Worm (Caenorhabditis elegans) whole organism, L1 larva: ENCODE measurements around the gene F32D1.11.

Experiments
- C04F5.9 ChIP-seq: sonication (generic microtip); optimal IDR thresholded peaks from 2 replicates; lab custom pipeline; 2016; ENCODE audit warnings: missing genetic modification characterization, missing compliant biosample characterization
- F16B12.6 ChIP-seq: fragments of 150-350 bp; optimal IDR thresholded peaks from 2 replicates; lab custom pipeline; 2014; ENCODE audit warnings: missing biosample characterization, missing genetic modification characterization
- aha-1 ChIP-seq: fragments of 150-350 bp; optimal IDR thresholded peaks from 2 replicates; lab custom pipeline; 2014; ENCODE audit warnings: missing biosample characterization, missing genetic modification characterization
- ama-1 ChIP-seq: fragments of 150-350 bp; optimal IDR thresholded peaks from 2 replicates; lab custom pipeline; 2014
- ceh-82 ChIP-seq, 3 experiments: fragments of 150-350 bp in 1 of 3; sonication (generic microtip) in 2 of 3; optimal IDR thresholded peaks; 2 replicates each; lab custom pipeline; 2014 to 2017; ENCODE audit warnings: missing biosample characterization in 3 of 3, missing genetic modification characterization in 3 of 3
- ceh-88 ChIP-seq: fragments of 200-800 bp; sonication (Bioruptor generic); IDR thresholded peaks from 2 replicates; pipeline ENCODE4 v1.3.6; 2022; ENCODE audit warnings: missing genetic modification characterization, missing compliant biosample characterization
- ces-1 ChIP-seq: fragments of 150-350 bp; optimal IDR thresholded peaks from 2 replicates; lab custom pipeline; 2014; ENCODE audit warnings: missing biosample characterization, missing genetic modification reagents, missing genetic modification characterization
- dsc-1 ChIP-seq: sonication (generic microtip); optimal IDR thresholded peaks from 2 replicates; lab custom pipeline; 2016; ENCODE audit warnings: mild to moderate bottlenecking, missing genetic modification characterization, missing compliant biosample characterization
- efl-1 ChIP-seq, 4 experiments: fragments of 150-350 bp; optimal IDR thresholded peaks in 3 of 4; peaks in 1 of 4; 1 replicate in 1 of 4; 2 replicates in 3 of 4; lab custom pipeline; 2014; ENCODE audit warnings: missing biosample characterization in 2 of 4, missing genetic modification characterization in 2 of 4, missing genetic modification reagents in 2 of 4
- efl-3 ChIP-seq: fragments of 200-800 bp; sonication (Bioruptor generic); optimal IDR thresholded peaks from 2 replicates; lab custom pipeline; 2018; ENCODE audit warnings: mild to moderate bottlenecking, missing genetic modification characterization, missing compliant biosample characterization
- egl-13 ChIP-seq: sonication (generic microtip); optimal IDR thresholded peaks from 2 replicates; lab custom pipeline; 2016; ENCODE audit warnings: missing genotype, missing genetic modification reagents, missing genetic modification characterization, missing compliant biosample characterization
- fkh-10 ChIP-seq: sonication (generic microtip); optimal IDR thresholded peaks from 2 replicates; lab custom pipeline; 2017; ENCODE audit warnings: missing biosample characterization, missing genetic modification reagents, missing genetic modification characterization
- fkh-4 ChIP-seq: sonication (generic microtip); optimal IDR thresholded peaks from 2 replicates; lab custom pipeline; 2016; ENCODE audit warnings: missing compliant biosample characterization, missing genetic modification characterization, borderline replicate concordance
- fkh-8 ChIP-seq: sonication (generic microtip); optimal IDR thresholded peaks from 2 replicates; lab custom pipeline; 2016; ENCODE audit warnings: mild to moderate bottlenecking, missing genetic modification characterization, missing compliant biosample characterization
- hlh-17 ChIP-seq: fragments of 200-800 bp; sonication (Bioruptor generic); optimal IDR thresholded peaks from 2 replicates; lab custom pipeline; 2018; ENCODE audit warnings: missing genetic modification characterization, mild to moderate bottlenecking, missing compliant biosample characterization, moderate library complexity, borderline replicate concordance
- lsy-2 ChIP-seq, 2 experiments: fragments of 150-350 bp; optimal IDR thresholded peaks; 2 replicates each; lab custom pipeline; 2014; ENCODE audit warnings: missing biosample characterization in 2 of 2, missing genetic modification characterization in 2 of 2
- mab-9 ChIP-seq: fragments of 200-800 bp; sonication (Bioruptor generic); IDR thresholded peaks from 2 replicates; pipeline ENCODE4 v1.3.6; 2022; ENCODE audit warnings: missing genetic modification reagents, missing genetic modification characterization, missing compliant biosample characterization
- mdl-1 ChIP-seq, 2 experiments: fragments of 150-350 bp; optimal IDR thresholded peaks; 2 replicates each; lab custom pipeline; 2014 to 2017; ENCODE audit warnings: missing biosample characterization in 2 of 2, missing genetic modification characterization in 2 of 2, inconsistent platforms in 1 of 2
- mef-2 ChIP-seq: fragments of 150-350 bp; optimal IDR thresholded peaks from 2 replicates; lab custom pipeline; 2014; ENCODE audit warnings: missing biosample characterization, missing genetic modification characterization
- nhr-20 ChIP-seq: sonication (generic microtip); optimal IDR thresholded peaks from 2 replicates; lab custom pipeline; 2016; ENCODE audit warnings: mild to moderate bottlenecking, missing genetic modification characterization, missing compliant biosample characterization
- nhr-71 ChIP-seq: sonication (generic microtip); optimal IDR thresholded peaks from 2 replicates; lab custom pipeline; 2016; ENCODE audit warnings: mild to moderate bottlenecking, missing genetic modification characterization, moderate library complexity, missing compliant biosample characterization
- nhr-76 ChIP-seq: sonication (generic microtip); optimal IDR thresholded peaks from 2 replicates; lab custom pipeline; 2017; ENCODE audit warnings: missing biosample characterization, missing genetic modification characterization
- pax-3 ChIP-seq: fragments of 200-800 bp; sonication (Bioruptor generic); optimal IDR thresholded peaks from 2 replicates; lab custom pipeline; 2018; ENCODE audit warnings: mild to moderate bottlenecking, missing genetic modification characterization, moderate library complexity, missing compliant biosample characterization
- rnt-1 ChIP-seq: sonication (generic microtip); optimal IDR thresholded peaks from 2 replicates; lab custom pipeline; 2016; ENCODE audit warnings: mild to moderate bottlenecking, missing genetic modification characterization, moderate library complexity, missing compliant biosample characterization
- skn-1 ChIP-seq: fragments of 150-350 bp; optimal IDR thresholded peaks from 2 replicates; lab custom pipeline; 2014; ENCODE audit warnings: missing biosample characterization, missing genetic modification characterization
- sptf-1 ChIP-seq: fragments of 150-350 bp; optimal IDR thresholded peaks from 2 replicates; lab custom pipeline; 2014; ENCODE audit warnings: missing biosample characterization, missing genetic modification characterization
- sup-37 ChIP-seq: fragments of 200-800 bp; sonication (Bioruptor generic); optimal IDR thresholded peaks from 2 replicates; lab custom pipeline; 2018; ENCODE audit warnings: mild to moderate bottlenecking, missing genetic modification characterization, missing compliant biosample characterization
- tlp-1 ChIP-seq: fragments of 150-350 bp; optimal IDR thresholded peaks from 2 replicates; lab custom pipeline; 2014; ENCODE audit warnings: missing biosample characterization, missing genetic modification characterization
- unc-62 ChIP-seq: fragments of 150-350 bp; optimal IDR thresholded peaks from 2 replicates; lab custom pipeline; 2014; ENCODE audit warnings: missing biosample characterization, missing genetic modification reagents, missing genetic modification characterization
- vab-15 ChIP-seq: sonication (generic microtip); optimal IDR thresholded peaks from 2 replicates; lab custom pipeline; 2017; ENCODE audit warnings: missing genotype, mild to moderate bottlenecking, missing genetic modification characterization, missing compliant biosample characterization
- xbp-1 ChIP-seq: sonication (generic microtip); optimal IDR thresholded peaks from 2 replicates; lab custom pipeline; 2016; ENCODE audit warnings: missing genetic modification characterization, missing compliant biosample characterization
- zag-1 ChIP-seq: fragments of 150-350 bp; optimal IDR thresholded peaks from 2 replicates; lab custom pipeline; 2014; ENCODE audit warnings: missing biosample characterization, missing genetic modification characterization

F32D1.11 gene

DNA sequence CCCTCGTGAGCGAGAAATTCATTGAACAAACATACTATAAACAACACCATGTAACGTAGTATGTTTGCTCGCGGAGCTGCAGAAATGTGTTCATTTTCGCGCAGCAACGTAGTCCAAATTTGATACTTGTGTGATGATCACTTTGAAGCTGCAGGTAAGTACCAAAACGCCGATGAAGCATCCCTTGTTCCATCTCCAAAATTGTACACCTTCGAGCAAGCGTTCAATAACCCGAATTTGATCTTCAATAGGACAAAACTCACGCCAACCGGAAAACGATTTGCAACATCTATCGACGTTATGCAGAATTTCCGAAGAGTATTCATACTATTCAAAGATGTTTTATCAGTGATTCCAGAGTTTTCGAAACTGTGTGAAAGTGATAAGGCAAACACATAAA is 44.3 kb upstream of the F32D1.11 start, which contains the start of gene Y47D7A.3:
TSS of gene Y47D7A.3 (plus strand) at position 301 of the 400 bp plus-strand sequence.
- TF ChIP-seq fkh-4 (tag; lab: Kevin White, UChicago), result no peak
- TF ChIP-seq egl-13 (tag; lab: Kevin White, UChicago), result no peak
- TF ChIP-seq rnt-1 (tag; lab: Kevin White, UChicago), result no peak
- TF ChIP-seq xbp-1 (tag; lab: Kevin White, UChicago), result no peak
- TF ChIP-seq fkh-8 (tag; lab: Kevin White, UChicago), result no peak
- no peak for TF ChIP-seq vab-15 (tag; lab: Kevin White, UChicago)
- no peak for TF ChIP-seq hlh-17 (GFP tag; lab: Kevin White, UChicago)
- no peak for TF ChIP-seq unc-62 (GFP tag; lab: Kevin White, UChicago)
- TF ChIP-seq efl-3 (GFP tag; lab: Kevin White, UChicago), result no peak
- TF ChIP-seq fkh-10 (GFP tag; lab: Kevin White, UChicago), result no peak
- TF ChIP-seq nhr-76 (tag; lab: Kevin White, UChicago), result no peak
- TF ChIP-seq lsy-2 (tag; optimal IDR thresholded peaks at IDR 0.05; lab: Kevin White, UChicago), result no peak
- TF ChIP-seq C04F5.9 (tag; lab: Kevin White, UChicago), result no peak
- TF ChIP-seq skn-1 (tag; lab: Kevin White, UChicago), result no peak
- no peak for TF ChIP-seq mdl-1 (tag; optimal IDR thresholded peaks at IDR 0.05; lab: Kevin White, UChicago)
- TF ChIP-seq sup-37 (GFP tag; lab: Kevin White, UChicago), result no peak
- TF ChIP-seq mab-9, result no peak
- no peak for TF ChIP-seq sptf-1

DNA sequence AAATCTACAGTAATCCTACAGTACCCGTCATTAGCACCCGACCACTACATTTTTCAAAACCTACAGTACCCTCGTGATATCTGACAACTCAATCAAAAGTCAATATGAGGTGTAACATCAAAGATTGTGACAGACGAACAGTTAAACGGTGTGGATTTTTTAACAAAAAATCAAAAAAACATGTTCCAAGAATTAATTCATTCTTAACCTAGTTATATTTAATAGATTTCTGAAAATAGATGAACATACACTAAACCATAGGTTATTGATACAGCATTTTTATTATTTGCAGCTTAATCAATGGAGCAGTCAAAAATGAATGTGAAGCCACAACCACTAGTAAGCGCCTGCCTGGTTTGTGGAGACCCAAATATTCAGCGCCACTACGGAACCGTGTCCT is 41.2 kb upstream of the F32D1.11 start, which contains the start of gene nhr-118:
TSS of gene nhr-118 (plus strand) at position 301 of the 400 bp plus-strand sequence.
- TF ChIP-seq ama-1 (lab: Kevin White, UChicago) (no peak), ceh-82 (tag; optimal IDR thresholded peaks at IDR 0.05; lab: Kevin White, UChicago) (no peak)
- TF ChIP-seq, all 84 proteins: peak for 0

ce11 chrV:4401865-4402264 is 35.5 kb upstream of the F32D1.11 start, which contains the start of gene F13A2.5:
Gene F13A2.5 (minus strand): TSS chrV:4401965.
- TF ChIP-seq ceh-88 (GFP tag; lab: Robert Waterston, UW) (no peak), mef-2 (tag; lab: Kevin White, UChicago) (no peak), hlh-17 (GFP tag; lab: Kevin White, UChicago) (no peak), vab-15 (tag; lab: Kevin White, UChicago) (no peak), aha-1 (tag; lab: Kevin White, UChicago) (no peak), F16B12.6 (tag; lab: Kevin White, UChicago) (no peak), unc-62 (GFP tag; lab: Kevin White, UChicago) (no peak), tlp-1 (no peak), C04F5.9 (tag; lab: Kevin White, UChicago) (no peak)

DNA sequence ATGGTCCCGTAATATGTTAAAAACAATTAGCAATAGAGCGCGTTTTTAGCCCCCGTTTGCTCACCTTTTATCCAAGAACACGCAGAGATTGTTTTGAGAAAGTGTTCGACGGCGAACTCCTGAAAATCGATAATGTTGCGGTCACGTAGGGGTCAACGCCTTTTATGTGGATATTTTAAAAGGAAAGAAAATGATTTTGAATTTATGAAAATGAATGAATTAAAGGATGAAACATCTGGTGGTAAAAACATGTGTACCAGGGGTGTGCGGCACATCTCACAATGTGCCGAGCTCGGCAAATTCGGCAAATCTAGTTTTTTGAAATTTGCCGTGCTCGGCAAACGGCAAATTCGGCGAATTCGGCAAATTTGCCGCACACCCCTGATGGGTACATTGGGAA is 33.8 kb upstream of the F32D1.11 start, which contains the start of gene F13A2.4:
TSS of gene F13A2.4 (minus strand) at position 101 of the 400 bp plus-strand sequence.
- TF ChIP-seq nhr-71 (tag; lab: Kevin White, UChicago) (no peak), ces-1 (GFP tag; lab: Kevin White, UChicago) (no peak), nhr-20 (tag; lab: Kevin White, UChicago) (no peak), pax-3 (tag; lab: Kevin White, UChicago) (no peak)

ce11 chrV:4398884-4399283 is 32.5 kb upstream of the F32D1.11 start:
- no peak for TF ChIP-seq efl-1 (optimal IDR thresholded peaks at IDR 0.05; lab: Kevin White, UChicago)
- peak in 1 of 2 experiments; percentile 38 for TF ChIP-seq efl-1 (GFP tag; optimal IDR thresholded peaks at IDR 0.05 in 1 of 2; lab: Kevin White, UChicago)
- no peak for TF ChIP-seq tlp-1

ce11 chrV:4398127-4398526 is 31.8 kb upstream of the F32D1.11 start:
- TF ChIP-seq egl-13 (tag; lab: Kevin White, UChicago) (no peak), unc-62 (GFP tag; lab: Kevin White, UChicago) (no peak), efl-1 (optimal IDR thresholded peaks at IDR 0.05; lab: Kevin White, UChicago) (no peak), efl-1 (GFP tag; optimal IDR thresholded peaks at IDR 0.05 in 1 of 2; lab: Kevin White, UChicago) (peak in 1 of 2 experiments; percentile 50), zag-1 (tag; lab: Kevin White, UChicago) (no peak), fkh-4 (tag; lab: Kevin White, UChicago) (no peak), dsc-1 (tag; lab: Kevin White, UChicago) (no peak)
